Worm (Caenorhabditis elegans): Measurements from ENCODE around the gene F09E10.6.

- TF ChIP-seq pqm-1 (tag; optimal IDR thresholded peaks at IDR 0.05): no peak
- TF ChIP-seq elt-2 (tag; optimal IDR thresholded peaks at IDR 0.05): no peak
Measured at ce11 chrX:1450352-1450818, 47.1 kb downstream of the F09E10.6 start, which contains the start of gene W05H7.1.
